Worm (Caenorhabditis elegans): ENCODE measurements around the gene ttr-45.
A peak's percentile ranks its signal among the peaks of the same experiment; 100 is the strongest.

ttr-45 gene

ce11 chrIV:13253841-13254240 is at the start of gene ttr-45:
Gene ttr-45, plus strand, starts transcription at chrIV:13254225.
- TF ChIP-seq nhr-12 (tag; optimal IDR thresholded peaks at IDR 0.05) (no peak), dmd-4 (tag; optimal IDR thresholded peaks at IDR 0.05) (no peak), mab-5 (tag; optimal IDR thresholded peaks at IDR 0.05) (no peak), egl-27 (tag; optimal IDR thresholded peaks at IDR 0.05) (peak; percentile 24), F13H6.1 (tag; optimal IDR thresholded peaks at IDR 0.05) (peak; percentile 76), nhr-6 (tag; optimal IDR thresholded peaks at IDR 0.05) (no peak), nhr-11 (tag; optimal IDR thresholded peaks at IDR 0.05) (no peak), ceh-82 (tag; optimal IDR thresholded peaks at IDR 0.05) (no peak), nhr-23 (tag; optimal IDR thresholded peaks at IDR 0.05) (no peak), sma-9 (GFP tag; optimal IDR thresholded peaks at IDR 0.05) (peak; percentile 85), sma-9 (tag; optimal IDR thresholded peaks at IDR 0.05) (no peak), C34F6.9 (tag; optimal IDR thresholded peaks at IDR 0.05) (peak; percentile 36), crh-2 (tag; optimal IDR thresholded peaks at IDR 0.05) (peak; percentile 42), nhr-77 (tag; optimal IDR thresholded peaks at IDR 0.05) (no peak), sma-3 (GFP tag; optimal IDR thresholded peaks at IDR 0.05) (peak; percentile 5), nhr-237 (tag; optimal IDR thresholded peaks at IDR 0.05) (no peak), lsy-2 (tag; optimal IDR thresholded peaks at IDR 0.05) (peak in 1 of 2 experiments; percentile 35), ama-1 (optimal IDR thresholded peaks at IDR 0.05) (no peak), elt-3 (tag; optimal IDR thresholded peaks at IDR 0.05) (no peak), fos-1 (tag; optimal IDR thresholded peaks at IDR 0.05) (peak; percentile 94), nhr-129 (tag; optimal IDR thresholded peaks at IDR 0.05) (peak; percentile 86), ztf-1 (GFP tag; conservative IDR thresholded peaks at IDR 0.05) (no peak), aly-2 (tag; optimal IDR thresholded peaks at IDR 0.05) (no peak), nhr-10 (tag; optimal IDR thresholded peaks at IDR 0.05) (no peak), gmeb-1 (tag; optimal IDR thresholded peaks at IDR 0.05) (peak; percentile 33)

ce11 chrIV:13205891-13206290 is 48.1 kb upstream of the ttr-45 start:
- TF ChIP-seq ama-1 (optimal IDR thresholded peaks at IDR 0.05) = no peak
- TF ChIP-seq dmd-4 (tag; optimal IDR thresholded peaks at IDR 0.05) = no peak
- peak; percentile 65 for TF ChIP-seq gmeb-1 (tag; optimal IDR thresholded peaks at IDR 0.05)
- TF ChIP-seq elt-1 (tag; optimal IDR thresholded peaks at IDR 0.05) = no peak
- peak; percentile 50 for TF ChIP-seq unc-55 (GFP tag; optimal IDR thresholded peaks at IDR 0.05)
- peak in 1 of 2 experiments; percentile 45 for TF ChIP-seq lsy-2 (tag; optimal IDR thresholded peaks at IDR 0.05)
- no peak for TF ChIP-seq nhr-10 (tag; optimal IDR thresholded peaks at IDR 0.05)
- TF ChIP-seq fos-1 (tag; optimal IDR thresholded peaks at IDR 0.05) = peak; percentile 7
- TF ChIP-seq mab-5 (tag; optimal IDR thresholded peaks at IDR 0.05) = no peak
- peak; percentile 38 for TF ChIP-seq C34F6.9 (tag; optimal IDR thresholded peaks at IDR 0.05)
- TF ChIP-seq nhr-77 (tag; optimal IDR thresholded peaks at IDR 0.05) = no peak
- no peak for TF ChIP-seq nhr-12 (tag; optimal IDR thresholded peaks at IDR 0.05)
- TF ChIP-seq sma-3 (GFP tag; optimal IDR thresholded peaks at IDR 0.05) = no peak
- TF ChIP-seq lin-13 (GFP tag; optimal IDR thresholded peaks at IDR 0.05) = no peak
- TF ChIP-seq lin-39 (tag; optimal IDR thresholded peaks at IDR 0.05) = no peak
- TF ChIP-seq peb-1 (tag; optimal IDR thresholded peaks at IDR 0.05) = no peak
- TF ChIP-seq nhr-129 (tag; optimal IDR thresholded peaks at IDR 0.05) = peak; percentile 84
- TF ChIP-seq nhr-25 (tag; optimal IDR thresholded peaks at IDR 0.05) = no peak
- no peak for TF ChIP-seq egl-27 (tag; optimal IDR thresholded peaks at IDR 0.05)

ce11 chrIV:13209566-13209965 is 44.5 kb upstream of the ttr-45 start, which contains the start of gene C48D1.9:
Gene C48D1.9, minus strand, starts transcription at chrIV:13209666.
- no peak for TF ChIP-seq nhr-237 (tag; optimal IDR thresholded peaks at IDR 0.05)

- no peak for TF ChIP-seq gmeb-1 (tag; optimal IDR thresholded peaks at IDR 0.05)
- TF ChIP-seq lin-13 (GFP tag; optimal IDR thresholded peaks at IDR 0.05) = no peak
- no peak for TF ChIP-seq aly-2 (tag; optimal IDR thresholded peaks at IDR 0.05)
- no peak for TF ChIP-seq crh-2 (tag; optimal IDR thresholded peaks at IDR 0.05)
- no peak for TF ChIP-seq fos-1 (tag; optimal IDR thresholded peaks at IDR 0.05)
- no peak for TF ChIP-seq nhr-10 (tag; optimal IDR thresholded peaks at IDR 0.05)
- no peak for TF ChIP-seq unc-62 (GFP tag; optimal IDR thresholded peaks at IDR 0.05)
- no peak for TF ChIP-seq ceh-82 (tag; optimal IDR thresholded peaks at IDR 0.05)
- TF ChIP-seq elt-1 (tag; optimal IDR thresholded peaks at IDR 0.05) = no peak
- no peak for TF ChIP-seq snpc-4 (tag; optimal IDR thresholded peaks at IDR 0.05)
- TF ChIP-seq nhr-6 (tag; optimal IDR thresholded peaks at IDR 0.05) = no peak
Observed at ce11 chrIV:13214466-13214865, 39.6 kb upstream of the ttr-45 start, which contains the start of gene cho-1. Gene cho-1, minus strand, starts transcription at chrIV:13214566.

ce11 chrIV:13220594-13220993 is 33.4 kb upstream of the ttr-45 start:
- TF ChIP-seq nhr-77 (tag; optimal IDR thresholded peaks at IDR 0.05) (no peak), skn-1 (tag; optimal IDR thresholded peaks at IDR 0.05) (no peak), sma-3 (GFP tag; optimal IDR thresholded peaks at IDR 0.05) (no peak), gmeb-1 (tag; optimal IDR thresholded peaks at IDR 0.05) (no peak), C34F6.9 (tag; optimal IDR thresholded peaks at IDR 0.05) (no peak), zag-1 (tag; optimal IDR thresholded peaks at IDR 0.05) (no peak), crh-2 (tag; optimal IDR thresholded peaks at IDR 0.05) (no peak), ceh-82 (tag; optimal IDR thresholded peaks at IDR 0.05) (no peak), mab-5 (tag; optimal IDR thresholded peaks at IDR 0.05) (no peak), snpc-4 (tag; optimal IDR thresholded peaks at IDR 0.05) (no peak), mbf-1 (tag; optimal IDR thresholded peaks at IDR 0.05) (no peak), alr-1 (tag; optimal IDR thresholded peaks at IDR 0.05) (no peak), elt-3 (tag; optimal IDR thresholded peaks at IDR 0.05) (no peak), mdl-1 (tag; optimal IDR thresholded peaks at IDR 0.05) (no peak), F13H6.1 (tag; optimal IDR thresholded peaks at IDR 0.05) (no peak), ZK546.5 (tag; optimal IDR thresholded peaks at IDR 0.05) (no peak), nhr-6 (tag; optimal IDR thresholded peaks at IDR 0.05) (no peak), nhr-12 (tag; optimal IDR thresholded peaks at IDR 0.05) (no peak)
